Worm (Caenorhabditis elegans): ENCODE measurements around the gene nep-9.

ce11 chrII:3373875-3374274 is 25.2 kb downstream of the nep-9 start:
- TF ChIP-seq ref-1 (GFP tag; conservative IDR thresholded peaks at IDR 0.05), result no peak
- no peak for TF ChIP-seq T22C8.4 (GFP tag; IDR thresholded peaks at IDR 0.05)
- no peak for TF ChIP-seq ztf-29 (GFP tag; IDR thresholded peaks at IDR 0.05)

Measured in whole organism, midembryonic.